Fruit fly (Drosophila melanogaster) whole organism, prepupa: ENCODE measurements around the gene Mrp4.

ENCODE experiments used
- Blimp-1 ChIP-seq: fragments of 200-800 bp; sonication (Bioruptor generic); optimal IDR thresholded peaks from 3 replicates; lab custom pipeline; 2017; ENCODE audit warnings: missing biosample characterization, missing genetic modification characterization, mild to moderate bottlenecking, moderate library complexity, missing genetic modification reagents
- CG10631 ChIP-seq: fragments of 200-800 bp; sonication (Bioruptor generic); optimal IDR thresholded peaks from 2 replicates; lab custom pipeline; 2016; ENCODE audit warnings: missing biosample characterization, missing genetic modification characterization
- CG11294 ChIP-seq: fragments of 200-800 bp; sonication (Bioruptor generic); IDR thresholded peaks from 2 replicates; pipeline ENCODE4 v1.3.6; 2022; ENCODE audit warnings: missing biosample characterization, missing genetic modification characterization
- CG11762 ChIP-seq: fragments of 200-800 bp; sonication (Bioruptor generic); optimal IDR thresholded peaks from 3 replicates; lab custom pipeline; 2016; ENCODE audit warnings: missing biosample characterization, missing genetic modification characterization; ENCODE audit not compliant: insufficient read depth
- CG1621 ChIP-seq: fragments of 200-800 bp; sonication (Bioruptor generic); optimal IDR thresholded peaks from 3 replicates; lab custom pipeline; 2018; ENCODE audit warnings: missing biosample characterization, mild to moderate bottlenecking, missing genetic modification characterization
- CG16779 ChIP-seq: fragments of 200-800 bp; sonication (Bioruptor generic); optimal IDR thresholded peaks from 3 replicates; lab custom pipeline; 2017; ENCODE audit warnings: missing biosample characterization, mild to moderate bottlenecking, missing genetic modification characterization
- CG3032 ChIP-seq: fragments of 200-800 bp; optimal IDR thresholded peaks from 2 replicates; lab custom pipeline; 2019; ENCODE audit warnings: missing biosample characterization, mild to moderate bottlenecking, missing genetic modification characterization, moderate library complexity
- CG31627 ChIP-seq: fragments of 200-800 bp; sonication (Bioruptor generic); optimal IDR thresholded peaks from 3 replicates; lab custom pipeline; 2016; ENCODE audit warnings: missing biosample characterization, missing genetic modification characterization
- CG32006 ChIP-seq: fragments of 200-800 bp; sonication (Bioruptor generic); optimal IDR thresholded peaks from 3 replicates; lab custom pipeline; 2017; ENCODE audit warnings: missing biosample characterization, mild to moderate bottlenecking, missing genetic modification characterization
- CG34406 ChIP-seq: fragments of 200-800 bp; sonication (Bioruptor generic); optimal IDR thresholded peaks from 3 replicates; lab custom pipeline; 2016; ENCODE audit warnings: missing biosample characterization, missing genetic modification characterization
- CG3919 ChIP-seq: fragments of 200-800 bp; sonication (Bioruptor generic); optimal IDR thresholded peaks from 3 replicates; lab custom pipeline; 2016; ENCODE audit warnings: missing biosample characterization, missing genetic modification characterization
- CG4318 ChIP-seq: fragments of 200-800 bp; sonication (Bioruptor generic); optimal IDR thresholded peaks from 3 replicates; lab custom pipeline; 2017; ENCODE audit warnings: missing biosample characterization, mild to moderate bottlenecking, missing genetic modification characterization
- CG6276 ChIP-seq: fragments of 200-800 bp; sonication (Bioruptor generic); optimal IDR thresholded peaks from 2 replicates; lab custom pipeline; 2017; ENCODE audit warnings: missing biosample characterization, mild to moderate bottlenecking, missing genetic modification characterization
- CG6854 ChIP-seq: fragments of 200-800 bp; sonication (Bioruptor generic); optimal IDR thresholded peaks from 2 replicates; lab custom pipeline; 2017; ENCODE audit warnings: missing biosample characterization, mild to moderate bottlenecking, missing genetic modification characterization
- CG8319 ChIP-seq: fragments of 200-800 bp; sonication (Bioruptor generic); optimal IDR thresholded peaks from 3 replicates; lab custom pipeline; 2016; ENCODE audit warnings: missing biosample characterization, missing genetic modification characterization
- CG8632 ChIP-seq: fragments of 200-800 bp; sonication (Bioruptor generic); optimal IDR thresholded peaks from 3 replicates; lab custom pipeline; 2016; ENCODE audit warnings: missing biosample characterization, missing genetic modification characterization
- CG9139 ChIP-seq: fragments of 200-800 bp; sonication (Bioruptor generic); optimal IDR thresholded peaks from 3 replicates; lab custom pipeline; 2017; ENCODE audit warnings: missing biosample characterization, mild to moderate bottlenecking, missing genetic modification characterization
- Eip75B ChIP-seq: fragments of 200-800 bp; sonication (Bioruptor generic); optimal IDR thresholded peaks from 3 replicates; lab custom pipeline; 2016; ENCODE audit warnings: missing biosample characterization, missing genetic modification characterization
- Eip78C ChIP-seq: fragments of 200-800 bp; sonication (Bioruptor generic); peaks from one replicate; lab custom pipeline; 2016; ENCODE audit warnings: missing biosample characterization, missing genetic modification characterization
- Eip93F ChIP-seq: fragments of 200-800 bp; sonication (Bioruptor generic); optimal IDR thresholded peaks from 2 replicates; lab custom pipeline; 2016; ENCODE audit warnings: missing biosample characterization, mild to moderate bottlenecking, missing genetic modification characterization
- Hr4 ChIP-seq: fragments of 200-800 bp; sonication (Bioruptor generic); optimal IDR thresholded peaks from 3 replicates; lab custom pipeline; 2016; ENCODE audit warnings: missing biosample characterization, missing genetic modification characterization
- Sox102F ChIP-seq: fragments of 200-800 bp; sonication (Bioruptor generic); optimal IDR thresholded peaks from 2 replicates; lab custom pipeline; 2016; ENCODE audit warnings: missing biosample characterization, mild to moderate bottlenecking, missing genetic modification characterization
- Sox14 ChIP-seq: fragments of 200-800 bp; sonication (Bioruptor generic); optimal IDR thresholded peaks from 3 replicates; lab custom pipeline; 2016; ENCODE audit warnings: missing biosample characterization, missing genetic modification characterization
- dac ChIP-seq: fragments of 200-800 bp; sonication (Bioruptor generic); optimal IDR thresholded peaks from 2 replicates; lab custom pipeline; 2017; ENCODE audit warnings: missing biosample characterization, mild to moderate bottlenecking, missing genetic modification characterization
- dsx ChIP-seq: fragments of 200-800 bp; optimal IDR thresholded peaks from 3 replicates; lab custom pipeline; 2019; ENCODE audit warnings: missing biosample characterization, mild to moderate bottlenecking, missing genetic modification characterization, moderate library complexity; ENCODE audit not compliant: poor library complexity, severe bottlenecking
- eg ChIP-seq: fragments of 200-800 bp; sonication (Bioruptor generic); IDR thresholded peaks from 3 replicates; pipeline ENCODE4 v1.3.6; 2022; ENCODE audit warnings: missing biosample characterization, missing genetic modification characterization
- esn ChIP-seq: fragments of 200-800 bp; sonication (Bioruptor generic); optimal IDR thresholded peaks from 2 replicates; lab custom pipeline; 2016; ENCODE audit warnings: missing biosample characterization, mild to moderate bottlenecking, missing genetic modification characterization, moderate library complexity
- fd59A ChIP-seq: fragments of 200-800 bp; sonication (Bioruptor generic); optimal IDR thresholded peaks from 2 replicates; lab custom pipeline; 2017; ENCODE audit warnings: missing biosample characterization, mild to moderate bottlenecking, missing genetic modification characterization, missing genetic modification reagents
- fd85E ChIP-seq: fragments of 200-800 bp; sonication (Bioruptor generic); optimal IDR thresholded peaks from 3 replicates; lab custom pipeline; 2016; ENCODE audit warnings: missing biosample characterization, missing genetic modification characterization
- fkh ChIP-seq: fragments of 200-800 bp; sonication (Bioruptor generic); optimal IDR thresholded peaks from 3 replicates; lab custom pipeline; 2017; ENCODE audit warnings: missing biosample characterization, mild to moderate bottlenecking, missing genetic modification characterization, moderate library complexity
- lz ChIP-seq: fragments of 200-800 bp; sonication (Bioruptor generic); optimal IDR thresholded peaks from 3 replicates; lab custom pipeline; 2016; ENCODE audit warnings: missing biosample characterization, missing genetic modification characterization
- net ChIP-seq: fragments of 200-800 bp; sonication (Bioruptor generic); optimal IDR thresholded peaks from 3 replicates; lab custom pipeline; 2016; ENCODE audit warnings: missing biosample characterization, missing genetic modification characterization
- spab ChIP-seq: fragments of 200-800 bp; sonication (Bioruptor generic); optimal IDR thresholded peaks from 2 replicates; lab custom pipeline; 2017; ENCODE audit warnings: missing biosample characterization, mild to moderate bottlenecking, missing genetic modification characterization, missing genetic modification reagents
- ss ChIP-seq, 2 experiments: fragments of 200-800 bp; sonication (Bioruptor generic); optimal IDR thresholded peaks; 2 replicates in 1 of 2; 3 replicates in 1 of 2; lab custom pipeline; 2017 to 2018; ENCODE audit warnings: mild to moderate bottlenecking in 2 of 2, missing biosample characterization in 2 of 2, missing genetic modification characterization in 2 of 2, moderate library complexity in 1 of 2
- vri ChIP-seq: fragments of 200-800 bp; sonication (Bioruptor generic); optimal IDR thresholded peaks from 3 replicates; lab custom pipeline; 2016; ENCODE audit warnings: missing biosample characterization, mild to moderate bottlenecking, missing genetic modification characterization

Gene Mrp4

DNA sequence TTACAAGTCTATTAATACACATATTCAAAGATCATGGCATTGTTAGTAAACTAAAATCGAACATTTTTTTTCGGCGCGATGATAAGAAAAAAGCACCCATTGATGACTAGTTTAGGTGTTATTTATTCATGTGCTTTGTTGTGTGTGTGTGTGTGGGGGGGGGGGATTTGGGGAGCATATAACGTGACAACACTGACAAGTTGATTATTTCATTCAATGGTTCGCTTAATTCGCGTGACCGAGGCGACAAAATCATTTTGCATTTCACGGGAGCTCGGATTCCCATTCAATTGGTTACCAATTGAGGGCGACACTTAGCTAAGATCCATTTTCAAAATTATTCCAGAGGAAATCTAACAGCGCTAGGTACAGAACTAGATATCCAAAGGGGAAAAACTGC is 943 bp downstream of the Mrp4 start:
- TF ChIP-seq spab (GFP tag; lab: Kevin White, UChicago) (no peak), eg (no peak), CG32006 (GFP tag; lab: Kevin White, UChicago) (no peak), CG31627 (GFP tag; lab: Kevin White, UChicago) (no peak), vri (GFP tag; lab: Kevin White, UChicago) (no peak), CG8319 (GFP tag; lab: Kevin White, UChicago) (no peak), Eip78C (GFP tag; lab: Kevin White, UChicago) (no peak), Hr4 (GFP tag; lab: Kevin White, UChicago) (no peak), CG16779 (tag; lab: Kevin White, UChicago) (no peak), CG6854 (no peak), fkh (GFP tag; lab: Kevin White, UChicago) (no peak), Blimp-1 (GFP tag; lab: Kevin White, UChicago) (no peak), net (GFP tag; lab: Kevin White, UChicago) (no peak)

DNA sequence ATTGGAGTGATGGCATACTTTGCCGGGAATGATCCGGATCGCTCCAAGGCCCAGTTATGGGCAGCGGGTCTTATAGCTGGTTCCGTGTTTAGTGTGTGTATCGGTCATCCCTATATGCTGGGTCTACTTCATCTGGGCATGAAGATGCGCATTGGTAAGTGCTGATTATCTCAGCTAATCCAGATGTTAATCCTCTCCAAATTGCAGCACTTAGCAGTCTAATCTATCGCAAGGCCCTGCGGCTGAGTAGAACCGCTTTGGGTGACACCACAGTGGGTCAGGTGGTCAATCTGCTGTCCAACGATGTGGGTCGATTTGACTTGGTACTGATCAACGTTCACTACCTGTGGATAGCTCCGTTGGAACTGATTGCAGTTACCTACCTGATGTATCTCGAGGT is 2.4 kb downstream of the Mrp4 start:
- TF ChIP-seq esn (GFP tag; lab: Kevin White, UChicago) (no peak), Eip93F (GFP tag; lab: Kevin White, UChicago) (no peak), Sox14 (GFP tag; lab: Kevin White, UChicago) (no peak), dac (no peak), CG3919 (no peak), Eip75B (GFP tag; lab: Kevin White, UChicago) (no peak), CG6276 (GFP tag; lab: Kevin White, UChicago) (no peak), lz (GFP tag; lab: Kevin White, UChicago) (no peak), CG32006 (GFP tag; lab: Kevin White, UChicago) (no peak)
- TF ChIP-seq, all 60 proteins: peak for 0

dm6 chr3R:11578645-11579044 is 9.6 kb downstream of the Mrp4 start, which contains the start of the genes CG6790 and CG5342:
Gene CG6790, minus strand, starts transcription at chr3R:11578745.
Gene CG5342, plus strand, starts transcription at chr3R:11578826.
- no peak for TF ChIP-seq CG8632
- TF ChIP-seq CG34406 (GFP tag; lab: Kevin White, UChicago), result no peak
- no peak for TF ChIP-seq CG9139 (GFP tag; lab: Kevin White, UChicago)
- TF ChIP-seq CG11294 (GFP tag; lab: Robert Waterston, UW), result no peak
- no peak for TF ChIP-seq CG10631 (GFP tag; lab: Kevin White, UChicago)
- no peak for TF ChIP-seq fd59A
- TF ChIP-seq CG1621, result no peak
- TF ChIP-seq CG4318 (GFP tag; lab: Kevin White, UChicago), result no peak
- no peak for TF ChIP-seq CG3032 (tag; lab: Kevin White, UChicago)
- TF ChIP-seq Eip75B (GFP tag; lab: Kevin White, UChicago), result no peak
- no peak for TF ChIP-seq Hr4 (GFP tag; lab: Kevin White, UChicago)
- TF ChIP-seq dsx (GFP tag; lab: Kevin White, UChicago), result no peak
- TF ChIP-seq fkh (GFP tag; lab: Kevin White, UChicago), result no peak
- TF ChIP-seq Sox102F, result no peak
- TF ChIP-seq ss (GFP tag; optimal IDR thresholded peaks at IDR 0.05; lab: Kevin White, UChicago), result no peak
- TF ChIP-seq fd85E (GFP tag; lab: Kevin White, UChicago), result no peak
- no peak for TF ChIP-seq eg
- no peak for TF ChIP-seq Eip78C (GFP tag; lab: Kevin White, UChicago)
- TF ChIP-seq CG3919, result no peak
- no peak for TF ChIP-seq CG11762 (GFP tag; lab: Kevin White, UChicago)
- TF ChIP-seq, all 60 proteins: peak for 0
